Fruit fly (Drosophila melanogaster): ENCODE measurements around the gene CG16711.

CG16711 gene

DNA sequence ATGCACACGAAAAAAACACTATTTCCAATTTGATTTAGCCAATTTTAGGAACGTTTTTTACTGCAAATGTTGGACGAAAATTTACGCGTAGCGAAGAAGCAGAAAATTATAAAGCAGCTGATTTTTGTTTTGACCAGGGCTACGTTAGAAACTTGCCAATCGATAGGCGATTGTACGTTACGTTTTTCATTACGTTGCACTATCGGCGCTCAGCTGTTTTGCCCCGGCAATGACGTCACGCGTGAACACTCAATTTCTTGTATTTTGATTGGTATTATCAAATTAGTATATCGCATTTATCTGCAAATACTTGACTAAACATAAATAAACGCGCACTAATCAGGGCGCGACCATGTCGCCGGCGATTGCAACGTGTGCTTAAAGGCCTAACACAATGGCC lies 25.1 kb upstream of the CG16711 start, which contains the start of the genes fry and CG16717 (continued):
- peak; percentile 82 for TF ChIP-seq CG13287 (GFP tag; IDR thresholded peaks at IDR 0.05; ENCODE audit: partially characterized antibody)
- no peak for TF ChIP-seq Dbx (GFP tag; IDR thresholded peaks at IDR 0.05)
- TF ChIP-seq hb (GFP tag; IDR thresholded peaks at IDR 0.05; ENCODE audit: partially characterized antibody), result no peak
- no peak for TF ChIP-seq HHEX (GFP tag; optimal IDR thresholded peaks at IDR 0.05)
- no peak for TF ChIP-seq sima (GFP tag; optimal IDR thresholded peaks at IDR 0.05)
- no peak for TF ChIP-seq Spps (tag; optimal IDR thresholded peaks at IDR 0.05)
- no peak for TF ChIP-seq repo (GFP tag; optimal IDR thresholded peaks at IDR 0.05)
- TF ChIP-seq stwl (tag; optimal IDR thresholded peaks at IDR 0.05), result peak; percentile 67
- TF ChIP-seq odd (GFP tag; optimal IDR thresholded peaks at IDR 0.05), result no peak
- no peak for TF ChIP-seq CG1233 (GFP tag; optimal IDR thresholded peaks at IDR 0.05)
- TF ChIP-seq Elba2 (GFP tag; optimal IDR thresholded peaks at IDR 0.05), result peak; percentile 48
- TF ChIP-seq pan (optimal IDR thresholded peaks at IDR 0.05), result no peak
- TF ChIP-seq pan (GFP tag; optimal IDR thresholded peaks at IDR 0.05 in 1 of 2, IDR thresholded peaks at IDR 0.05 in 1 of 2), result no peak
- peak; percentile 69 for TF ChIP-seq zen2 (GFP tag; IDR thresholded peaks at IDR 0.05; ENCODE audit: partially characterized antibody)
- no peak for TF ChIP-seq Ets65A (GFP tag)
- peak; percentile 44; the same call in 1 of the 3 replicates for TF ChIP-seq CG16813 (GFP tag; IDR thresholded peaks at IDR 0.05; ENCODE audit: partially characterized antibody)
- TF ChIP-seq abd-A (tag; optimal IDR thresholded peaks at IDR 0.05), result no peak
- no peak for TF ChIP-seq CG32532 (GFP tag; IDR thresholded peaks at IDR 0.05)
- no peak for TF ChIP-seq pros (GFP tag; optimal IDR thresholded peaks at IDR 0.05)
- no peak for TF ChIP-seq cas (GFP tag; IDR thresholded peaks at IDR 0.05)
- no peak for TF ChIP-seq Sin3A (optimal IDR thresholded peaks at IDR 0.05)
- peak; percentile 32 for TF ChIP-seq Med (GFP tag)
- no peak for TF ChIP-seq GATAe (GFP tag; conservative IDR thresholded peaks at IDR 0.05)
- TF ChIP-seq chn (GFP tag; optimal IDR thresholded peaks at IDR 0.05), result no peak
- no peak for TF ChIP-seq CG8924 (tag; optimal IDR thresholded peaks at IDR 0.05)
- no peak for TF ChIP-seq kah (GFP tag; optimal IDR thresholded peaks at IDR 0.05)
- peak; percentile 67 for TF ChIP-seq pzg (GFP tag; optimal IDR thresholded peaks at IDR 0.05)
- no peak for TF ChIP-seq nerfin-1 (tag; optimal IDR thresholded peaks at IDR 0.05)
- no peak for TF ChIP-seq Nf-YB (GFP tag; optimal IDR thresholded peaks at IDR 0.05)
- TF ChIP-seq sim (GFP tag; IDR thresholded peaks at IDR 0.05), result no peak
- TF ChIP-seq rib (GFP tag; IDR thresholded peaks at IDR 0.05), result no peak
- peak; percentile 26 for TF ChIP-seq Sry-δ (GFP tag; optimal IDR thresholded peaks at IDR 0.05)
- TF ChIP-seq CG7987 (GFP tag; optimal IDR thresholded peaks at IDR 0.05), result no peak
- TF ChIP-seq ems (GFP tag; optimal IDR thresholded peaks at IDR 0.05), result no peak
- TF ChIP-seq bsh (GFP tag; optimal IDR thresholded peaks at IDR 0.05), result no peak
- peak; percentile 92 for TF ChIP-seq MBD-R2 (GFP tag; IDR thresholded peaks at IDR 0.05)
- no peak for TF ChIP-seq Fer2 (tag; optimal IDR thresholded peaks at IDR 0.05)
- TF ChIP-seq Fer1 (GFP tag; optimal IDR thresholded peaks at IDR 0.05), result peak; percentile 26
- TF ChIP-seq CG17361 (GFP tag; IDR thresholded peaks at IDR 0.05), result no peak
- TF ChIP-seq CG30403 (GFP tag; optimal IDR thresholded peaks at IDR 0.05), result no peak
- TF ChIP-seq HmgZ (tag; optimal IDR thresholded peaks at IDR 0.05), result peak; percentile 15
- TF ChIP-seq Dll (GFP tag; IDR thresholded peaks at IDR 0.05; ENCODE audit: partially characterized antibody), result peak; percentile 68
- TF ChIP-seq Vsx1 (GFP tag; optimal IDR thresholded peaks at IDR 0.05), result no peak
- no peak for TF ChIP-seq CG5245 (GFP tag; optimal IDR thresholded peaks at IDR 0.05)
- no peak for TF ChIP-seq sens (GFP tag)
- TF ChIP-seq shn (GFP tag; optimal IDR thresholded peaks at IDR 0.05), result no peak
- TF ChIP-seq gsb (GFP tag; IDR thresholded peaks at IDR 0.05), result no peak
- no peak for TF ChIP-seq zf30C (GFP tag; optimal IDR thresholded peaks at IDR 0.05)
- TF ChIP-seq CG15269 (tag; optimal IDR thresholded peaks at IDR 0.05), result no peak
- TF ChIP-seq CG15601 (tag; optimal IDR thresholded peaks at IDR 0.05), result no peak
- no peak for TF ChIP-seq al (GFP tag; IDR thresholded peaks at IDR 0.05)
- TF ChIP-seq luna (GFP tag; optimal IDR thresholded peaks at IDR 0.05), result no peak

Data from whole organism, embryonic.